Fruit fly (Drosophila melanogaster): ENCODE data around the gene RpLP1.

DNA sequence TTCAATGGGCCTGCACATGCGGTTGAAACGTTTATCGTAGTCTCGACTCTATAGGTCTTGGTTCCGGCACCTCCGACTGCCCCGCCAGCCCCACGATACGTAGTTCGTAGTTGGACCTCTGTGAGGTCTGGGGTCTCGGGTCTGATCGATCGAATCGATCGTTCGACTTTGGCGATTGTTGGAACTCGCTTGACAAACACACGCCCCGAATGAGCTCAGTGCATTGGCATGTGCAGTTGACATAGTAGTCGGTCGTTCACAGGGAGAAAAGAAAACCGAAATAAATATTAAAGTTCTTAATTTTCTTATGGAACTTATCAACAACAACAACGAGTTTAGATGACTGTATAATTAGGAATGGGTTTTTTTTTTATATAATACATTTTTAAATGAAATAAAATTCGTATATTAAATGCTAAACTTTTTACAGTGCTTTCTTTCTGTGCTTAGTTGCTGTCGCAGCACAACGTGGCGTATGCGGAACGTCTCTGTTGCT lies 15.6 kb downstream of the RpLP1 start:
- TF ChIP-seq CG12768 (GFP tag; optimal IDR thresholded peaks at IDR 0.05) (peak; percentile 97), bab1 (GFP tag; optimal IDR thresholded peaks at IDR 0.05) (peak; percentile 93), CG5204 (GFP tag; optimal IDR thresholded peaks at IDR 0.05) (peak; percentile 76)

All from whole organism, adult.